Worm (Caenorhabditis elegans): ENCODE measurements around the gene dpy-31.

DNA sequence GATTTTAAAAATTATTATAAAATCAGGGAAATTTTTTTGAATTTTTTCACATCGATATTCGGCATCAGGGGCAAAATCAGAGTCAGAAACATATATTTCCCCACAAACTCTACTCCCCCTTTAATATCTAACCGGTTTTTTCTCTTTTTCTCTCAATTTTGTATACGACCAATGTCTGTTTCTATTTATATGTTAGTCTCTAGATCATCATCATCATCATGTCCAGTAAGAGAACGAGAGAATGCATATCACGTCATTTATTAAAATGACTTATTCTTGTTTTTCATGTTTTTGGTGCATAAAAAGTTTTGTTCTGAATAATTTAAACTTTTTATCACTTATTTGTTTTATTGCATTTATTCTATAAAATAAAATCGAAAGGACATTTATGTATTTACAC lies 49.4 kb upstream of the dpy-31 start:
- TF ChIP-seq him-1 (tag; optimal IDR thresholded peaks at IDR 0.05) = no peak
- TF ChIP-seq dao-5 (tag; optimal IDR thresholded peaks at IDR 0.05) = no peak
- TF ChIP-seq W03F9.2 (tag; optimal IDR thresholded peaks at IDR 0.05) = no peak

All from whole organism, L4/young adult.